Worm (Caenorhabditis elegans): ENCODE measurements around the gene ran-5.

The ran-5 gene

DNA sequence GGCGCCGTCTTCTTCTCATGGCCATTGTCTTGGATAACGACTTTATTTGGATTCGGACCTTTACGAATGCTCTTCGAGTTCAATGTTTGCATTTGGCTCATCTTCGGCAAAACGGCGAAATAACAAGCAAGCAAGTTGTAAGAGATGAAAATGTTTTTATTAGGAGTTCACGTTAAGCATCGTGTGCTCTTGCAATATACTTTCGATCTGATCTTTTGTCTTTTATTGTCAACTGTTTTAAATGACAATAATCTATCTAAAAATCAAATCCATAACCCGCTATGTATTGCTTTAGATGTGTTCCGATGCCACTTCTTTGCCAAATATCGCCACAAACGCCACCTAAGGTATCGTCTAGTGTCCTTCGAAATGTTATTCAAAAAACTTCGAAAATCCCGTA, 31.5 kb upstream of the ran-5 start, which contains the start of gene ZK84.5:
Gene ZK84.5 (minus strand): TSS at position 101 of the 400 bp plus-strand sequence.
- no peak for TF ChIP-seq lsy-2 (tag; optimal IDR thresholded peaks at IDR 0.05)
- no peak for TF ChIP-seq mls-2 (tag; optimal IDR thresholded peaks at IDR 0.05)
- no peak for TF ChIP-seq ztf-11 (tag; optimal IDR thresholded peaks at IDR 0.05)
- TF ChIP-seq ceh-83 (GFP tag; optimal IDR thresholded peaks at IDR 0.05): no peak
- no peak for TF ChIP-seq tbx-8 (GFP tag; optimal IDR thresholded peaks at IDR 0.05)
- TF ChIP-seq mep-1 (tag; optimal IDR thresholded peaks at IDR 0.05): no peak

DNA sequence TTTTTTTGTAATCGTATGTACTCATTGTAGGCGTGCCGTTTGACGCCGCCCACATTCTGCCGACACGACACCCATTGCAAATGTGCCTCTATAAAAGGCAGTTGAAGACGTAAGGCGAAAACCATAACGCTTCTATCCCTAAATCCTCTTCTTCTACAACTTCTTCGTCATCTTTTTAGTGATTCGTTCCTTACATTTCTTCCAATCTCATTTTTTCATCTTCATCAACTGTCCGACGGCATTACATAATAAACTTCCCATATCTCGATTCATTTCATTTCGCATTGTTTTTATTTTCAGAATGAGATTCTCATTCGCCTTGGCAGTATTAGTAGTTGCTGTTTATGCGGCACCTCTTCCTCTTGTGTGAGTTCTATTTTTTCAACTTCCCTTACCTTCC, 27.6 kb upstream of the ran-5 start, which contains the start of gene ZK84.1:
Gene ZK84.1 (plus strand): TSS at position 301 of the 400 bp plus-strand sequence.
- TF ChIP-seq snpc-4 (tag; optimal IDR thresholded peaks at IDR 0.05): no peak
- TF ChIP-seq tbx-8 (GFP tag; optimal IDR thresholded peaks at IDR 0.05): no peak
- TF ChIP-seq hlh-1 (tag; optimal IDR thresholded peaks at IDR 0.05): no peak
- no peak for TF ChIP-seq ham-2 (GFP tag; optimal IDR thresholded peaks at IDR 0.05)
- no peak for TF ChIP-seq nhr-12 (tag; optimal IDR thresholded peaks at IDR 0.05)
- no peak for TF ChIP-seq unc-120 (tag; optimal IDR thresholded peaks at IDR 0.05; ENCODE audit: poor library complexity, severe bottlenecking)
- no peak for TF ChIP-seq blmp-1 (tag; optimal IDR thresholded peaks at IDR 0.05)
- TF ChIP-seq unc-39 (tag; optimal IDR thresholded peaks at IDR 0.05): no peak
- no peak for TF ChIP-seq nhr-28 (tag; optimal IDR thresholded peaks at IDR 0.05)
- no peak for TF ChIP-seq ceh-43 (GFP tag; optimal IDR thresholded peaks at IDR 0.05)
- no peak for TF ChIP-seq nhr-237 (tag; optimal IDR thresholded peaks at IDR 0.05)
- TF ChIP-seq mls-2 (tag; optimal IDR thresholded peaks at IDR 0.05): no peak
- TF ChIP-seq ceh-83 (GFP tag; optimal IDR thresholded peaks at IDR 0.05): no peak
- no peak for TF ChIP-seq unc-62 (GFP tag; optimal IDR thresholded peaks at IDR 0.05)
- no peak for TF ChIP-seq pha-4 (tag; optimal IDR thresholded peaks at IDR 0.05)
- no peak for TF ChIP-seq bed-3 (GFP tag; optimal IDR thresholded peaks at IDR 0.05)
- TF ChIP-seq cnd-1 (tag; optimal IDR thresholded peaks at IDR 0.05): no peak
- TF ChIP-seq ztf-11 (tag; optimal IDR thresholded peaks at IDR 0.05): no peak

DNA sequence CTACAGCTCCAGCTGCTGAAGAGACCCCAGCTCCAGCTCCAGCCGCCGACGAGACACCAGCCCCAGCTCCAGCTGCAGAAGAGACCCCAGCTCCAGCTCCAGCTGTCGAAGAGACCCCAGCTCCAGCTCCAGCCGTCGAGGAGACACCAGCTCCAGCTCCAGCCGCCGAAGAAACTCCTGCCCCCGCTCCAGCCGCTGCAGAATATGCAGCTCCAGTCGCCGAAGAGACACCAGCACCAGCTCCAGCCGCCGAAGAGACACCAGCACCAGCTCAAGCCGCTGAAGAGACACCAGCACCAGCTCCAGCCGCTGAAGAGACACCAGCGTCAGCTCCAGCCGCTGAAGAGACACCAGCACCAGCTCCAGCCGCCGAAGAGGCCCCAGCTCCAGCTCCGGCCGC, 25.3 kb upstream of the ran-5 start:
- TF ChIP-seq unc-39 (tag; optimal IDR thresholded peaks at IDR 0.05) (no peak), ztf-11 (tag; optimal IDR thresholded peaks at IDR 0.05) (no peak), ceh-83 (GFP tag; optimal IDR thresholded peaks at IDR 0.05) (no peak), hlh-1 (tag; optimal IDR thresholded peaks at IDR 0.05) (no peak), lsy-2 (tag; optimal IDR thresholded peaks at IDR 0.05) (no peak)

DNA sequence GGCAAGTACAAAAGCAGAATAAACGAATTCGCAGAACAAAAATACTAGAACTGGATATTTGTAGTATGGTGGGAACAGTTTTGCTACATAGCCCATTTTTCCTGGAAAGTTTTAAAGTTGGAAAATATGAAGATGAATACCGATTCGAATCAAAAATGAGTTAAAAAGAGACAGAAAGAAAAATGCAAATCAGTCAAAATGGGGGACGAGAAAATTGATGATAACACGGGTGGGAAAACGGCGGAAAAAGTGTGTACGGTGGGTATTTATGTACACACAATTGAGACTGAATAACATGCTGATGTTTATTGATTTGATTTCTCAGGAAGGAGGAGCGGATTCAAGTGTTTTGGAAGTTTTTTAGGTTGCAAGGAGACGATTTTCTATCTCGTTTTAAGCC, 23.0 kb upstream of the ran-5 start, which contains the start of gene R12C12.9:
Gene R12C12.9 (minus strand): TSS at position 101 of the 400 bp plus-strand sequence.
- no peak for TF ChIP-seq bed-3 (GFP tag; optimal IDR thresholded peaks at IDR 0.05)
- no peak for TF ChIP-seq zip-8 (tag; optimal IDR thresholded peaks at IDR 0.05)
- no peak for TF ChIP-seq pha-4 (tag; optimal IDR thresholded peaks at IDR 0.05)
- TF ChIP-seq sptf-1 (tag; optimal IDR thresholded peaks at IDR 0.05): no peak
- TF ChIP-seq cnd-1 (tag; optimal IDR thresholded peaks at IDR 0.05): no peak
- TF ChIP-seq elt-1 (tag; optimal IDR thresholded peaks at IDR 0.05; ENCODE audit: borderline replicate concordance, insufficient read depth): no peak
- no peak for TF ChIP-seq M03D4.4 (tag; optimal IDR thresholded peaks at IDR 0.05)
- TF ChIP-seq ham-2 (GFP tag; optimal IDR thresholded peaks at IDR 0.05): no peak
- TF ChIP-seq nhr-237 (tag; optimal IDR thresholded peaks at IDR 0.05): no peak
- no peak for TF ChIP-seq lin-32 (GFP tag; optimal IDR thresholded peaks at IDR 0.05)
- TF ChIP-seq ceh-83 (GFP tag; optimal IDR thresholded peaks at IDR 0.05): no peak
- TF ChIP-seq lsy-2 (tag; optimal IDR thresholded peaks at IDR 0.05): no peak

DNA sequence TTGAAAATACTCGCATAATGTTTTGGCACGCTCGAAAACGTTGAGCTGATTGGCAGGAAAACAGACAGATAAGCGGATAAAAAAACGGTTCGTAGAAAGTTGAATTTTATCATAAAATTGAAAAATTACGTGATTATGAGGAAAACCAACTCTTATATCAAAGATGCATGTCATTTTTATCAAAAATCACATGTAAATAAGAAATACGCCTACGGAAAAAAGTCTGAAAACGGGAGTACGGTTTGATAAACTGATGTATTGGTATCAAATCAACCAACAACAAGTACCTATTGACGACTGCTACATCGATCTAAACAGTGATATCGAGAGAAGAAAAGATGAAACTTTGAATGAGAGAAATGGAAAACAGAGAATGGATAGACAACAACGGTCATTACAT, 22.3 kb upstream of the ran-5 start:
- TF ChIP-seq ztf-11 (tag; optimal IDR thresholded peaks at IDR 0.05) (no peak), hlh-1 (tag; optimal IDR thresholded peaks at IDR 0.05) (no peak), ceh-43 (GFP tag; optimal IDR thresholded peaks at IDR 0.05) (no peak), nhr-237 (tag; optimal IDR thresholded peaks at IDR 0.05) (no peak), M03D4.4 (tag; optimal IDR thresholded peaks at IDR 0.05) (no peak), blmp-1 (tag; optimal IDR thresholded peaks at IDR 0.05) (no peak), mab-5 (tag; optimal IDR thresholded peaks at IDR 0.05) (no peak), lin-32 (GFP tag; optimal IDR thresholded peaks at IDR 0.05) (no peak), lsy-2 (tag; optimal IDR thresholded peaks at IDR 0.05) (no peak), unc-39 (tag; optimal IDR thresholded peaks at IDR 0.05) (no peak), pha-4 (tag; optimal IDR thresholded peaks at IDR 0.05) (no peak), mls-2 (tag; optimal IDR thresholded peaks at IDR 0.05) (no peak), nhr-28 (tag; optimal IDR thresholded peaks at IDR 0.05) (no peak), nhr-12 (tag; optimal IDR thresholded peaks at IDR 0.05) (no peak), ces-1 (GFP tag; optimal IDR thresholded peaks at IDR 0.05) (no peak), bed-3 (GFP tag; optimal IDR thresholded peaks at IDR 0.05) (no peak)

DNA sequence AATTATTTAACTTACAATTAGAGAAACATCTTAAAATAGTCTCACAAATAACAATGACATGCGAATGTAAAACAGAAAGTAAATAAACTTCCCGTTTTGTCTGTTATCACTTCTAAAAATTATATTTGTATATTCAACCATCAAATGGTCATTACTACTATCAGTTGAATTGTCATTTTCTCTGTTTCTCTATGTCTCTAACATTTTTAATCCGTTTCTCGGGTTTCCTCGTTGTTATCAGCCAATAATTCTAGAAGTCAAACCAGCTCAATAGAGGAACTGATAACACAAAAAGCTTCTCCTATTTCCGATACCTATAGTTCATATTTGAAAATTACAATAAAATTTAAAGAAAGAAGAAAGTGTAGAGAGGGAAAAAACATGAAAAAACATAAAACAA, 21.3 kb upstream of the ran-5 start:
- no peak for TF ChIP-seq ztf-11 (tag; optimal IDR thresholded peaks at IDR 0.05)
- no peak for TF ChIP-seq nhr-76 (tag; optimal IDR thresholded peaks at IDR 0.05)
- no peak for TF ChIP-seq M03D4.4 (tag; optimal IDR thresholded peaks at IDR 0.05)
- no peak for TF ChIP-seq nhr-2 (tag; optimal IDR thresholded peaks at IDR 0.05)
- no peak for TF ChIP-seq hlh-1 (tag; optimal IDR thresholded peaks at IDR 0.05)
- TF ChIP-seq mep-1 (tag; optimal IDR thresholded peaks at IDR 0.05): no peak
- no peak for TF ChIP-seq blmp-1 (tag; optimal IDR thresholded peaks at IDR 0.05)
- TF ChIP-seq lin-32 (GFP tag; optimal IDR thresholded peaks at IDR 0.05): no peak
- TF ChIP-seq nhr-237 (tag; optimal IDR thresholded peaks at IDR 0.05): no peak
- no peak for TF ChIP-seq zip-8 (tag; optimal IDR thresholded peaks at IDR 0.05)
- no peak for TF ChIP-seq tbx-8 (GFP tag; optimal IDR thresholded peaks at IDR 0.05)
- TF ChIP-seq lin-13 (tag; optimal IDR thresholded peaks at IDR 0.05): no peak
- TF ChIP-seq elt-1 (tag; optimal IDR thresholded peaks at IDR 0.05; ENCODE audit: borderline replicate concordance, insufficient read depth): no peak
- TF ChIP-seq elt-3 (tag; optimal IDR thresholded peaks at IDR 0.05): no peak
- TF ChIP-seq nhr-28 (tag; optimal IDR thresholded peaks at IDR 0.05): no peak
- no peak for TF ChIP-seq cnd-1 (tag; optimal IDR thresholded peaks at IDR 0.05)
- no peak for TF ChIP-seq flh-1 (GFP tag; optimal IDR thresholded peaks at IDR 0.05)

Data from whole organism, mixed stage, embryonic.